Worm (Caenorhabditis elegans): ENCODE data around the gene pcyt-2.2.

pcyt-2.2 gene

ce11 chrX:7883994-7884393 lies at the start of gene pcyt-2.2:
Gene pcyt-2.2, plus strand, starts transcription at chrX:7884294.
- peak; percentile 24 for TF ChIP-seq lin-14 (GFP tag; optimal IDR thresholded peaks at IDR 0.05)
- no peak for TF ChIP-seq tlp-1 (tag; optimal IDR thresholded peaks at IDR 0.05)

ce11 chrX:7838582-7838981 lies 45.5 kb upstream of the pcyt-2.2 start, which contains the start of gene nlp-101:
Gene nlp-101, plus strand, starts transcription at chrX:7838882.
- TF ChIP-seq fkh-4 (tag; optimal IDR thresholded peaks at IDR 0.05; ENCODE audit: borderline replicate concordance) (no peak), ceh-88 (GFP tag; IDR thresholded peaks at IDR 0.05) (no peak), rnt-1 (tag; optimal IDR thresholded peaks at IDR 0.05) (no peak), nhr-11 (tag; optimal IDR thresholded peaks at IDR 0.05) (no peak), ceh-82 (tag; optimal IDR thresholded peaks at IDR 0.05) (no peak), nhr-85 (tag) (no peak), pax-3 (tag; optimal IDR thresholded peaks at IDR 0.05) (no peak), aly-2 (tag; optimal IDR thresholded peaks at IDR 0.05) (no peak), lin-14 (GFP tag; optimal IDR thresholded peaks at IDR 0.05) (no peak)

ce11 chrX:7839989-7840388 lies 44.1 kb upstream of the pcyt-2.2 start:
- TF ChIP-seq pqm-1 (tag; optimal IDR thresholded peaks at IDR 0.05), result no peak
- no peak for TF ChIP-seq sup-37 (GFP tag; optimal IDR thresholded peaks at IDR 0.05)
- TF ChIP-seq dsc-1 (tag; optimal IDR thresholded peaks at IDR 0.05), result no peak
- no peak for TF ChIP-seq ztf-11 (tag; optimal IDR thresholded peaks at IDR 0.05)
- TF ChIP-seq irx-1 (tag; optimal IDR thresholded peaks at IDR 0.05), result no peak
- TF ChIP-seq aly-2 (tag; optimal IDR thresholded peaks at IDR 0.05), result no peak
- no peak for TF ChIP-seq skn-1 (tag; optimal IDR thresholded peaks at IDR 0.05)
- TF ChIP-seq C16A3.4 (tag; optimal IDR thresholded peaks at IDR 0.05), result no peak
- TF ChIP-seq ceh-63 (GFP tag; optimal IDR thresholded peaks at IDR 0.05), result no peak
- TF ChIP-seq grh-1 (GFP tag; IDR thresholded peaks at IDR 0.05), result no peak
- TF ChIP-seq lin-39 (tag; optimal IDR thresholded peaks at IDR 0.05), result no peak
- no peak for TF ChIP-seq isw-1 (GFP tag; IDR thresholded peaks at IDR 0.05)

ce11 chrX:7842241-7842640 lies 41.9 kb upstream of the pcyt-2.2 start, which contains the start of gene idpp-11:
Gene idpp-11, plus strand, starts transcription at chrX:7842541.
- TF ChIP-seq mep-1 (tag; optimal IDR thresholded peaks at IDR 0.05), result no peak
- no peak for TF ChIP-seq unc-86 (tag; optimal IDR thresholded peaks at IDR 0.05)
- no peak for TF ChIP-seq nhr-12 (tag; optimal IDR thresholded peaks at IDR 0.05)
- no peak for TF ChIP-seq fkh-10 (GFP tag; optimal IDR thresholded peaks at IDR 0.05)
- no peak for TF ChIP-seq efl-1 (optimal IDR thresholded peaks at IDR 0.05)
- no peak for TF ChIP-seq efl-1 (GFP tag; optimal IDR thresholded peaks at IDR 0.05 in 1 of 2)
- no peak for TF ChIP-seq unc-62 (GFP tag; optimal IDR thresholded peaks at IDR 0.05)
- no peak for TF ChIP-seq mdl-1 (tag; optimal IDR thresholded peaks at IDR 0.05)
- no peak for TF ChIP-seq blmp-1 (tag; optimal IDR thresholded peaks at IDR 0.05)
- no peak for TF ChIP-seq fos-1 (tag; optimal IDR thresholded peaks at IDR 0.05)
- no peak for TF ChIP-seq grh-1 (GFP tag; IDR thresholded peaks at IDR 0.05)

- TF ChIP-seq zip-4 (GFP tag; optimal IDR thresholded peaks at IDR 0.05) (no peak), tbx-2 (tag; optimal IDR thresholded peaks at IDR 0.05) (no peak), snpc-4 (tag; optimal IDR thresholded peaks at IDR 0.05) (no peak), C34B4.2 (tag; optimal IDR thresholded peaks at IDR 0.05) (no peak), alr-1 (tag; optimal IDR thresholded peaks at IDR 0.05; ENCODE audit: borderline replicate concordance) (no peak)
Observed at ce11 chrX:7847413-7847812, 36.7 kb upstream of the pcyt-2.2 start, which contains the start of gene C54D2.6. Gene C54D2.6, minus strand, starts transcription at chrX:7847513.
